Fruit fly (Drosophila melanogaster) whole organism, embryonic: ENCODE results near the gene CG34296.
A peak's percentile ranks its signal among the peaks of the same experiment; 100 is the strongest.

ENCODE experiments used
- Adf1 ChIP-seq: fragments of 200-800 bp; sonication (Bioruptor generic); IDR thresholded peaks from 2 replicates; pipeline ENCODE4 v1.3.6; 2022; ENCODE audit warnings: missing biosample characterization, missing genetic modification characterization
- Atf-2 ChIP-seq: fragments of 200-800 bp; sonication (Bioruptor generic); optimal IDR thresholded peaks from 2 replicates; lab custom pipeline; 2016; ENCODE audit warnings: missing biosample characterization, missing genetic modification characterization
- CG10267 ChIP-seq: fragments of 200-800 bp; sonication (Bioruptor generic); optimal IDR thresholded peaks from 2 replicates; lab custom pipeline; 2018; ENCODE audit warnings: missing biosample characterization, mild to moderate bottlenecking, missing genetic modification characterization, moderate library complexity
- CG10654 ChIP-seq: fragments of 200-800 bp; sonication (Bioruptor generic); optimal IDR thresholded peaks from 2 replicates; lab custom pipeline; 2016; ENCODE audit warnings: missing biosample characterization, missing genetic modification characterization
- CG11504 ChIP-seq: fragments of 200-800 bp; sonication (Bioruptor generic); optimal IDR thresholded peaks from 3 replicates; lab custom pipeline; 2019; ENCODE audit warnings: missing biosample characterization, mild to moderate bottlenecking, missing genetic modification characterization, moderate library complexity
- CG11560 ChIP-seq: fragments of 200-800 bp; sonication (Bioruptor generic); IDR thresholded peaks from 3 replicates; pipeline ENCODE4 v1.3.6; 2022; ENCODE audit warnings: missing biosample characterization, missing genetic modification characterization
- CG11723 ChIP-seq: fragments of 200-800 bp; sonication (Bioruptor generic); optimal IDR thresholded peaks from 2 replicates; lab custom pipeline; 2017; ENCODE audit warnings: missing biosample characterization, mild to moderate bottlenecking, missing genetic modification characterization
- CG12219 ChIP-seq: fragments of 200-800 bp; sonication (Bioruptor generic); optimal IDR thresholded peaks from 3 replicates; lab custom pipeline; 2018; ENCODE audit warnings: missing biosample characterization, mild to moderate bottlenecking, missing genetic modification characterization
- CG12391 ChIP-seq: fragments of 200-800 bp; sonication (Bioruptor generic); optimal IDR thresholded peaks from 3 replicates; lab custom pipeline; 2018; ENCODE audit warnings: missing biosample characterization, mild to moderate bottlenecking, missing genetic modification characterization, moderate library complexity
- CG14050 ChIP-seq: fragments of 200-800 bp; sonication (Bioruptor generic); IDR thresholded peaks from 3 replicates; pipeline ENCODE4 v1.3.6; 2022; ENCODE audit warnings: missing biosample characterization, missing genetic modification characterization
- CG15601 ChIP-seq: fragments of 200-800 bp; sonication (Bioruptor generic); optimal IDR thresholded peaks from 3 replicates; lab custom pipeline; 2019; ENCODE audit warnings: missing biosample characterization, mild to moderate bottlenecking, missing genetic modification characterization, moderate library complexity
- CG18599 ChIP-seq: fragments of 200-800 bp; sonication (Bioruptor generic); optimal IDR thresholded peaks from 3 replicates; lab custom pipeline; 2017; ENCODE audit warnings: missing biosample characterization, missing genetic modification characterization, mild to moderate bottlenecking, moderate library complexity, missing genetic modification reagents
- CG2120 ChIP-seq: fragments of 200-800 bp; sonication (Bioruptor generic); optimal IDR thresholded peaks from 3 replicates; lab custom pipeline; 2016; ENCODE audit warnings: missing biosample characterization, missing genetic modification characterization
- CG31224 ChIP-seq: fragments of 200-800 bp; sonication (Bioruptor generic); IDR thresholded peaks from 2 replicates; pipeline ENCODE4 v1.3.6; 2022; ENCODE audit warnings: missing biosample characterization, missing genetic modification characterization
- CG3407 ChIP-seq: fragments of 200-800 bp; sonication (Bioruptor generic); optimal IDR thresholded peaks from 2 replicates; lab custom pipeline; 2018; ENCODE audit warnings: missing biosample characterization, mild to moderate bottlenecking, missing genetic modification characterization
- CG4328 ChIP-seq: fragments of 200-800 bp; sonication (Bioruptor generic); optimal IDR thresholded peaks from 3 replicates; lab custom pipeline; 2017; ENCODE audit warnings: missing biosample characterization, missing genetic modification reagents, missing genetic modification characterization
- CG4424 ChIP-seq: fragments of 200-800 bp; sonication (Bioruptor generic); optimal IDR thresholded peaks from 3 replicates; lab custom pipeline; 2016; ENCODE audit warnings: missing biosample characterization, missing genetic modification characterization
- CG6765 ChIP-seq: fragments of 200-800 bp; sonication (Bioruptor generic); optimal IDR thresholded peaks from 3 replicates; lab custom pipeline; 2017; ENCODE audit warnings: missing biosample characterization, mild to moderate bottlenecking, missing genetic modification characterization
- CG6854 ChIP-seq: fragments of 200-800 bp; sonication (Bioruptor generic); optimal IDR thresholded peaks from 3 replicates; lab custom pipeline; 2017; ENCODE audit warnings: missing biosample characterization, mild to moderate bottlenecking, missing genetic modification characterization
- CG7928 ChIP-seq: fragments of 200-800 bp; sonication (Bioruptor generic); optimal IDR thresholded peaks from 2 replicates; lab custom pipeline; 2017; ENCODE audit warnings: missing biosample characterization, mild to moderate bottlenecking, missing genetic modification characterization
- CG7963 ChIP-seq: fragments of 200-800 bp; sonication (Bioruptor generic); IDR thresholded peaks from 3 replicates; pipeline ENCODE4 v1.3.6; 2022; ENCODE audit warnings: missing biosample characterization, missing genetic modification characterization; ENCODE audit not compliant: partially characterized antibody
- CG8290 ChIP-seq, 3 experiments: fragments of 200-800 bp; sonication (Bioruptor generic); optimal IDR thresholded peaks; 2 replicates each; lab custom pipeline; 2016 to 2019; ENCODE audit warnings: missing biosample characterization in 3 of 3, missing genetic modification characterization in 3 of 3, mild to moderate bottlenecking in 2 of 3, moderate library complexity in 1 of 3
- CG8388 ChIP-seq: fragments of 200-800 bp; sonication (Bioruptor generic); optimal IDR thresholded peaks from 2 replicates; lab custom pipeline; 2019; ENCODE audit warnings: missing biosample characterization, mild to moderate bottlenecking, missing genetic modification characterization, moderate library complexity
- Dp ChIP-seq: fragments of 200-800 bp; sonication (Bioruptor generic); optimal IDR thresholded peaks from 2 replicates; lab custom pipeline; 2018; ENCODE audit warnings: missing biosample characterization, mild to moderate bottlenecking, missing genetic modification characterization, moderate library complexity
- Ets65A ChIP-seq: fragments of 200-800 bp; sonication (Bioruptor generic); peaks from one replicate; lab custom pipeline; 2016; ENCODE audit warnings: missing biosample characterization, missing genetic modification characterization
- Hmx ChIP-seq: fragments of 200-800 bp; sonication (Bioruptor generic); optimal IDR thresholded peaks from 2 replicates; lab custom pipeline; 2016; ENCODE audit warnings: missing biosample characterization, missing genetic modification characterization
- Hsf ChIP-seq: fragments of 200-800 bp; sonication (Bioruptor generic); optimal IDR thresholded peaks from 3 replicates; lab custom pipeline; 2016; ENCODE audit warnings: missing biosample characterization, missing genetic modification characterization
- Kr ChIP-seq: fragments of 200-800 bp; sonication (Bioruptor generic); optimal IDR thresholded peaks from 2 replicates; lab custom pipeline; 2017; ENCODE audit warnings: missing biosample characterization, mild to moderate bottlenecking, missing genetic modification characterization
- MESR4 ChIP-seq: fragments of 200-800 bp; sonication (Bioruptor generic); optimal IDR thresholded peaks from 2 replicates; lab custom pipeline; 2018; ENCODE audit warnings: missing biosample characterization, mild to moderate bottlenecking, missing genetic modification characterization, moderate library complexity
- Max ChIP-seq: fragments of 200-800 bp; sonication (Bioruptor generic); optimal IDR thresholded peaks from 2 replicates; lab custom pipeline; 2016; ENCODE audit warnings: missing biosample characterization, mild to moderate bottlenecking, missing genetic modification characterization
- Opbp ChIP-seq: fragments of 200-800 bp; sonication (Bioruptor generic); IDR thresholded peaks from 3 replicates; pipeline ENCODE4 v1.3.6; 2022; ENCODE audit warnings: missing biosample characterization, missing genetic modification characterization; ENCODE audit not compliant: partially characterized antibody
- Spps ChIP-seq: fragments of 200-800 bp; sonication (Bioruptor generic); optimal IDR thresholded peaks from 2 replicates; lab custom pipeline; 2018; ENCODE audit warnings: missing biosample characterization, mild to moderate bottlenecking, missing genetic modification characterization
- Ssrp ChIP-seq: fragments of 200-800 bp; sonication (Bioruptor generic); optimal IDR thresholded peaks from 2 replicates; lab custom pipeline; 2018; ENCODE audit warnings: missing biosample characterization, mild to moderate bottlenecking, missing genetic modification characterization, moderate library complexity
- ash1 ChIP-seq: fragments of 200-800 bp; sonication (Bioruptor generic); optimal IDR thresholded peaks from 2 replicates; lab custom pipeline; 2018; ENCODE audit warnings: missing biosample characterization, mild to moderate bottlenecking, missing genetic modification characterization
- bbx ChIP-seq: fragments of 200-800 bp; sonication (Bioruptor generic); IDR thresholded peaks from 2 replicates; pipeline ENCODE4 v1.3.6; 2022; ENCODE audit warnings: missing biosample characterization, missing genetic modification characterization; ENCODE audit not compliant: partially characterized antibody
- corto ChIP-seq: fragments of 200-800 bp; sonication (Bioruptor generic); optimal IDR thresholded peaks from 2 replicates; lab custom pipeline; 2016; ENCODE audit warnings: missing biosample characterization, mild to moderate bottlenecking, missing genetic modification characterization, moderate library complexity
- dmrt11E ChIP-seq: fragments of 200-800 bp; sonication (Bioruptor generic); optimal IDR thresholded peaks from 3 replicates; lab custom pipeline; 2018; ENCODE audit warnings: missing biosample characterization, mild to moderate bottlenecking, missing genetic modification characterization, moderate library complexity
- dpn ChIP-seq, 2 experiments: fragments of 200-800 bp; sonication (Bioruptor generic); optimal IDR thresholded peaks; 3 replicates each; lab custom pipeline; 2016; ENCODE audit warnings: missing biosample characterization in 2 of 2, missing genetic modification characterization in 2 of 2
- en ChIP-seq: fragments of 200-800 bp; sonication (Bioruptor generic); optimal IDR thresholded peaks from 2 replicates; lab custom pipeline; 2016; ENCODE audit warnings: missing biosample characterization, missing genetic modification characterization
- eyg ChIP-seq: fragments of 200-800 bp; sonication (Bioruptor generic); optimal IDR thresholded peaks from 3 replicates; lab custom pipeline; 2016; ENCODE audit warnings: missing biosample characterization, missing genetic modification characterization
- fd102C ChIP-seq: fragments of 200-800 bp; sonication (Bioruptor generic); optimal IDR thresholded peaks from 2 replicates; lab custom pipeline; 2018; ENCODE audit warnings: missing biosample characterization, mild to moderate bottlenecking, missing genetic modification characterization, moderate library complexity
- fd96Cb ChIP-seq: fragments of 200-800 bp; sonication (Bioruptor generic); optimal IDR thresholded peaks from 2 replicates; lab custom pipeline; 2018; ENCODE audit warnings: missing biosample characterization, mild to moderate bottlenecking, missing genetic modification characterization, moderate library complexity
- hkb ChIP-seq, 2 experiments: fragments of 200-800 bp in 1 of 2; fragments of >200 bp in 1 of 2; sonication (Bioruptor generic) in 1 of 2; IDR thresholded peaks in 1 of 2; optimal IDR thresholded peaks in 1 of 2; 2 replicates each; pipeline versions ENCODE4 v1.3.6 to Lab custom; 2017 to 2022; ENCODE audit warnings: missing biosample characterization in 1 of 2, missing genetic modification characterization in 1 of 2
- nom ChIP-seq: fragments of 200-800 bp; sonication (Bioruptor generic); optimal IDR thresholded peaks from 2 replicates; lab custom pipeline; 2017; ENCODE audit warnings: missing biosample characterization, missing genetic modification characterization, mild to moderate bottlenecking, moderate library complexity, missing genetic modification reagents
- ranshi ChIP-seq: fragments of 200-800 bp; sonication (Bioruptor generic); IDR thresholded peaks from 2 replicates; pipeline ENCODE4 v1.3.6; 2022; ENCODE audit warnings: missing biosample characterization, missing genetic modification characterization
- sens ChIP-seq: fragments of 200-800 bp; sonication (Bioruptor generic); peaks from one replicate; lab custom pipeline; 2016; ENCODE audit warnings: missing biosample characterization, missing genetic modification characterization
- sima ChIP-seq: fragments of 200-800 bp; sonication (Bioruptor generic); optimal IDR thresholded peaks from 2 replicates; lab custom pipeline; 2016; ENCODE audit warnings: missing biosample characterization, missing genetic modification characterization
- tx ChIP-seq: fragments of 200-800 bp; sonication (Bioruptor generic); optimal IDR thresholded peaks from 2 replicates; lab custom pipeline; 2016; ENCODE audit warnings: missing biosample characterization, missing genetic modification characterization
- wor ChIP-seq: fragments of 200-800 bp; sonication (Bioruptor generic); IDR thresholded peaks from 2 replicates; pipeline ENCODE4 v1.3.6; 2022; ENCODE audit warnings: missing biosample characterization, missing genetic modification characterization
- yki ChIP-seq: fragments of >200 bp; optimal IDR thresholded peaks from 3 replicates; lab custom pipeline; 2018

Gene CG34296

DNA sequence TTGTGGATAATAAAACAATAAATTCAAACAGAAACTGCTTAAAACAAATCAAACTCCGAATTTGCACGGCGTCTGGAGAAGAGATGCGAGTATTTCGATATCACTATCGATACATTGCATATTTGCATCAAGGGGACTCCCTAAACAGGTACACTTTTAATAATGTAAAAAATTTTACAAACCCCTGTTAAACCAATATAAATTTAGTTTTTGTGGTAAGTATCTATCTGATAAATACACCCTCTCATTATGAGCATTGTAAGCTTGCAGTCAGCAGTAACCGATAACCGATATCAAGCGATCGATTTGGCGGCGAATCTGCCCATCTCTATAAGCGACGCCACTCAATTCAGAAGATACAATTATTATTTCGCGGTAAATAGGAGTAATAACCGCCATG, 47.0 kb upstream of the CG34296 start, which contains the start of the genes Bub3 and Cap-D2 (continued):
- peak; percentile 25; the same call in 1 of the 2 replicates for TF ChIP-seq Adf1 (GFP tag; lab: Robert Waterston, UW)
- TF ChIP-seq fd102C (GFP tag; lab: Kevin White, UChicago): no peak
- TF ChIP-seq fd96Cb (tag; lab: Kevin White, UChicago): peak; percentile 55
- peak; percentile 53 for TF ChIP-seq Ssrp
- peak; percentile 7 for TF ChIP-seq CG6765 (GFP tag; lab: Kevin White, UChicago)
- peak; percentile 67 for TF ChIP-seq dmrt11E (tag; lab: Kevin White, UChicago)
- TF ChIP-seq MESR4 (GFP tag; lab: Kevin White, UChicago): peak; percentile 42
- TF ChIP-seq dpn (GFP tag; optimal IDR thresholded peaks at IDR 0.05; lab: Kevin White, UChicago): peak; percentile 83 to 84
- peak; percentile 78 for TF ChIP-seq Max (GFP tag; lab: Kevin White, UChicago)
- TF ChIP-seq Hmx (GFP tag; lab: Kevin White, UChicago): no peak
- TF ChIP-seq ash1 (GFP tag; lab: Kevin White, UChicago): no peak
- TF ChIP-seq corto (GFP tag; lab: Kevin White, UChicago): no peak
- peak; percentile 59 for TF ChIP-seq Dp
- peak; percentile 97 for TF ChIP-seq Ets65A
- TF ChIP-seq CG18599 (GFP tag; lab: Kevin White, UChicago): peak; percentile 60
- TF ChIP-seq Hsf (GFP tag; lab: Kevin White, UChicago): peak; percentile 85
- TF ChIP-seq sima (GFP tag; lab: Kevin White, UChicago): no peak
- peak; percentile 14 for TF ChIP-seq CG7928 (GFP tag; lab: Kevin White, UChicago)
- peak; percentile 69; the same call in 1 of the 2 replicates for TF ChIP-seq ranshi
- TF ChIP-seq sens (GFP tag; lab: Kevin White, UChicago): peak; percentile 98
- peak; percentile 50 for TF ChIP-seq en (GFP tag; lab: Kevin White, UChicago)
- peak; percentile 74 for TF ChIP-seq bbx (GFP tag; lab: Robert Waterston, UW)
- TF ChIP-seq CG2120 (GFP tag; lab: Kevin White, UChicago): peak; percentile 84
- peak; percentile 12 for TF ChIP-seq hkb (optimal IDR thresholded peaks at IDR 0.05; lab: Kevin White, UChicago)
- peak; percentile 80 for TF ChIP-seq hkb (GFP tag; IDR thresholded peaks at IDR 0.05; lab: Robert Waterston, UW)
- peak; percentile 62 for TF ChIP-seq CG8388 (GFP tag; lab: Kevin White, UChicago)
- peak; percentile 50 for TF ChIP-seq CG15601 (tag; lab: Kevin White, UChicago)
- no peak for TF ChIP-seq nom (GFP tag; lab: Kevin White, UChicago)
- peak; percentile 33; the same call in 1 of the 2 replicates for TF ChIP-seq CG31224 (GFP tag; lab: Robert Waterston, UW)
- TF ChIP-seq CG6854 (GFP tag; lab: Kevin White, UChicago): no peak
- TF ChIP-seq tx (GFP tag; lab: Kevin White, UChicago): peak; percentile 64
- TF ChIP-seq Spps (tag; lab: Kevin White, UChicago): peak; percentile 59
- TF ChIP-seq CG4424: peak; percentile 80
- TF ChIP-seq CG10267: peak; percentile 65
- TF ChIP-seq Opbp (GFP tag; lab: Robert Waterston, UW): peak; percentile 88
- peak; percentile 71 for TF ChIP-seq CG7963
- TF ChIP-seq CG11504: no peak
- no peak for TF ChIP-seq Kr (GFP tag; lab: Kevin White, UChicago)
- TF ChIP-seq wor (GFP tag; lab: Robert Waterston, UW): peak; percentile 64
- TF ChIP-seq eyg (GFP tag; lab: Kevin White, UChicago): peak; percentile 21
- peak; percentile 88 for TF ChIP-seq CG8290 (GFP tag; optimal IDR thresholded peaks at IDR 0.05; lab: Kevin White, UChicago)
- TF ChIP-seq CG8290 (tag; optimal IDR thresholded peaks at IDR 0.05; lab: Kevin White, UChicago): peak in 1 of 2 experiments; percentile 27
- peak; percentile 26 for TF ChIP-seq CG3407 (GFP tag; lab: Kevin White, UChicago)
- TF ChIP-seq CG11560 (tag; lab: Robert Waterston, UW): no peak
- TF ChIP-seq CG12219 (GFP tag; lab: Kevin White, UChicago): no peak
- no peak for TF ChIP-seq CG4328 (GFP tag; lab: Kevin White, UChicago)
- TF ChIP-seq CG14050: peak; percentile 70
- TF ChIP-seq CG10654: peak; percentile 73
- TF ChIP-seq Atf-2 (GFP tag; lab: Kevin White, UChicago): peak; percentile 69
- TF ChIP-seq CG11723: peak; percentile 16
- peak; percentile 79 for TF ChIP-seq CG12391 (tag; lab: Kevin White, UChicago)
- no peak for TF ChIP-seq yki
